Worm (Caenorhabditis elegans): ENCODE data around the gene T21B4.3.
"Not testable (repeated sequence)": the region's sequence is repeated elsewhere in the genome, so short reads cannot be mapped to it uniquely, and the experiment has no call there.

T21B4.3 gene

DNA sequence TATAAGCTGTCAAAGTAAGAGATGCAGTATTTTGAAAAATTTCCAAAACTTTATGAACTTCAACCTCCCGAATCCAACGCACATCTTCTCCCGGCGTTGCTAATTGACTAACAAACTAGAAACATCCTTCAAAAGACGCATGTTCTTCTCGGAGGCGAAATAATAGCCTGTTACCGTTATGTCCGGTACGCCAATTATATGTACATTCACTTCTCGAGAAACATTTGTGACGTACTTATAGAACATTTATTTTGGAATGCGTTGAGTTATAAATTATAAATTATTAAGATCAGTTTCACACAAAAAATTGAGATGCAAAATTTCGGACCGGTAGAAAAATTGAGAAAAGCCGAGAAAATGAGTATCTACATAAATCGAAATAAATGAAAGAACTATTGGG, at the start of gene T21B4.3:
Gene T21B4.3 (minus strand): TSS at position 101 of the 400 bp plus-strand sequence.
- TF ChIP-seq ham-2 (GFP tag; optimal IDR thresholded peaks at IDR 0.05) (no peak), unc-62 (GFP tag; optimal IDR thresholded peaks at IDR 0.05) (no peak), nhr-12 (tag; optimal IDR thresholded peaks at IDR 0.05) (no peak), elt-3 (tag; optimal IDR thresholded peaks at IDR 0.05) (no peak), sem-2 (GFP tag; optimal IDR thresholded peaks at IDR 0.05) (no peak), mab-5 (tag; optimal IDR thresholded peaks at IDR 0.05) (no peak), bed-3 (GFP tag; optimal IDR thresholded peaks at IDR 0.05) (no peak), unc-120 (tag; optimal IDR thresholded peaks at IDR 0.05; ENCODE audit: poor library complexity, severe bottlenecking) (no peak), flh-1 (GFP tag; optimal IDR thresholded peaks at IDR 0.05) (no peak), pha-4 (tag; optimal IDR thresholded peaks at IDR 0.05) (no peak), ceh-39 (tag; optimal IDR thresholded peaks at IDR 0.05) (no peak), ceh-83 (GFP tag; optimal IDR thresholded peaks at IDR 0.05) (no peak)

- no peak for TF ChIP-seq ztf-11 (tag; optimal IDR thresholded peaks at IDR 0.05)
- TF ChIP-seq cnd-1 (tag; optimal IDR thresholded peaks at IDR 0.05): no peak
- no peak for TF ChIP-seq tbx-8 (GFP tag; optimal IDR thresholded peaks at IDR 0.05)
- no peak for TF ChIP-seq bed-3 (GFP tag; optimal IDR thresholded peaks at IDR 0.05)
- no peak for TF ChIP-seq elt-1 (tag; optimal IDR thresholded peaks at IDR 0.05; ENCODE audit: borderline replicate concordance, insufficient read depth)
- TF ChIP-seq sem-2 (GFP tag; optimal IDR thresholded peaks at IDR 0.05): no peak
- no peak for TF ChIP-seq ces-1 (GFP tag; optimal IDR thresholded peaks at IDR 0.05)
- no peak for TF ChIP-seq unc-39 (tag; optimal IDR thresholded peaks at IDR 0.05)
- TF ChIP-seq ham-2 (GFP tag; optimal IDR thresholded peaks at IDR 0.05): no peak
Observed at ce11 chrII:12546413-12546812, 49.5 kb upstream of the T21B4.3 start, which contains the start of the genes F49C5.5 and F49C5.10. F49C5.5 (minus strand) TSS chrII:12546513. F49C5.10 (plus strand) TSS chrII:12546756.

DNA sequence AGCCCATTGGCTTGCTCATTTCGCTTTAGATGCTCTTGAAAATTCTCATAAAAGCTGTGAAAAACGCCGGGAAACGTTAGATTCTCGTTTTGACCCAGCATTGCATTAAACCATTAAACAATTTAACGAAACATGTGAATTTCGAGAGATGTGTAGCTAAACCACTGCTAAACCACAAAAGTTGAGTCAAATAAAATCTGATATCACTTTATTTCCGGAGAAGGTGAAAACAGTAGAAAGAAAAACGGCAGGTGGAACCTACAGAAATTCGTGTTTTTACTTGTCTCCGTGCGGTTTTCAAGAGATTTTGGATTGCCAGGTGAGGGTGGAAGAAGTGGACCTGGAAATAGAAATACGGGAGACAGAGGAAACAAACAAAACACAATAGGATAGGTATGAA, 47.7 kb upstream of the T21B4.3 start, which contains the start of gene F49C5.9:
Gene F49C5.9 (minus strand): TSS at position 101 of the 400 bp plus-strand sequence.
- TF ChIP-seq unc-62 (GFP tag; optimal IDR thresholded peaks at IDR 0.05): no peak

ce11 chrII:12542594-12542997, 45.7 kb upstream of the T21B4.3 start:
- TF ChIP-seq zip-8 (tag; optimal IDR thresholded peaks at IDR 0.05) (no peak), unc-39 (tag; optimal IDR thresholded peaks at IDR 0.05) (no peak), ceh-83 (GFP tag; optimal IDR thresholded peaks at IDR 0.05) (no peak)

DNA sequence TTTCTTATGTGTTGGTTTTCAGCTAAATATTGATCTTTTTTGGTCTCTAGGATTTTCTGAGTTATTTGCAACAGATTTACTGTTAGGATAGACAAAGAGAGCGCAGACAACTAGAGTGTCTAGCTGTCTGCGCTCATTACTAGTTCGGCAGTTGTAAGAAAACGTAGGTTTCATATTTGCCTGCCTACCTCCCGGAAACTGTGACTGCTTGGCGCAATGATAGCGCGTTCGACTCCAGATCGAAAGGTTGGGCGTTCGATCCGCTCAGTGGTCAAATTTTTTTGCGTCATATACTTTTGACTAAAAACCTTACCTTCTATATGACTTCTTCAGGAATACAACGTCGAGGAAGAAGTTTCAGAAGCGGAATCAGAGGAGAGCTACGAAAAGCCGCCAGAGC, 42.5 kb upstream of the T21B4.3 start:
- no peak for TF ChIP-seq nhr-76 (tag; optimal IDR thresholded peaks at IDR 0.05)
- TF ChIP-seq sptf-1 (tag; optimal IDR thresholded peaks at IDR 0.05): no peak
- no peak for TF ChIP-seq ceh-43 (GFP tag; optimal IDR thresholded peaks at IDR 0.05)
- TF ChIP-seq unc-62 (GFP tag; optimal IDR thresholded peaks at IDR 0.05): no peak
- no peak for TF ChIP-seq blmp-1 (tag; optimal IDR thresholded peaks at IDR 0.05)
- no peak for TF ChIP-seq lin-13 (tag; optimal IDR thresholded peaks at IDR 0.05)
- TF ChIP-seq elt-3 (tag; optimal IDR thresholded peaks at IDR 0.05): no peak

DNA sequence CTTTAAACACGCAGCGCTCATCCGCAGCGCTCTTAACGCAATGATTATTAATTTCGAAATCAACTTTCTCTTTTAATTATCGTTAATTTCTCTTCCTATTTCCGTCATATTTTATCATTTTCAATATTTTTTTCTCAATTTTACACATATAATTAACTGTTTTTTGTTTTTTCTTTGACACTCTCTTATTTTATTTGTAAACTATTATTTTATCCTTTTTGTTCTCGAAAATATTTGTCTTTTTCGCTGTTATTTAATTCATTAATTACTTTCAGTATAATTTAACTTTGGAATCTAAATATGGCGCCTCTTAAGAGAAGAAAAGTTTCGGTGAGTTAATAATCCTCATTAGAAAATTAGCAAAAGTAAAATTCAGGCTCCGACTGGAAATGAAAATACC, 39.3 kb upstream of the T21B4.3 start, which contains the start of gene F49C5.3:
Gene F49C5.3 (plus strand): TSS at position 301 of the 400 bp plus-strand sequence.
- not testable (repeated sequence) for TF ChIP-seq nhr-2, nhr-76, elt-3 (tag; optimal IDR thresholded peaks at IDR 0.05)

ce11 chrII:12535297-12535803, 38.5 kb upstream of the T21B4.3 start, which contains the start of gene nimk-1:
nimk-1 (plus strand) TSS chrII:12535753.
- TF ChIP-seq unc-62 (GFP tag; optimal IDR thresholded peaks at IDR 0.05): no peak
- no peak for TF ChIP-seq pha-4 (tag; optimal IDR thresholded peaks at IDR 0.05)
- no peak for TF ChIP-seq unc-120 (tag; optimal IDR thresholded peaks at IDR 0.05; ENCODE audit: poor library complexity, severe bottlenecking)
- no peak for TF ChIP-seq zip-8 (tag; optimal IDR thresholded peaks at IDR 0.05)
- TF ChIP-seq tbx-8 (GFP tag; optimal IDR thresholded peaks at IDR 0.05): no peak
- no peak for TF ChIP-seq nhr-28 (tag; optimal IDR thresholded peaks at IDR 0.05)
- TF ChIP-seq hlh-1 (tag; optimal IDR thresholded peaks at IDR 0.05): no peak
- no peak for TF ChIP-seq drap-1 (GFP tag; optimal IDR thresholded peaks at IDR 0.05)
- no peak for TF ChIP-seq snpc-4 (tag; optimal IDR thresholded peaks at IDR 0.05)
- TF ChIP-seq nhr-237 (tag; optimal IDR thresholded peaks at IDR 0.05): no peak
- no peak for TF ChIP-seq nhr-76 (tag; optimal IDR thresholded peaks at IDR 0.05)
- TF ChIP-seq cnd-1 (tag; optimal IDR thresholded peaks at IDR 0.05): no peak
- TF ChIP-seq mep-1 (tag; optimal IDR thresholded peaks at IDR 0.05): no peak
- no peak for TF ChIP-seq sptf-1 (tag; optimal IDR thresholded peaks at IDR 0.05)
- TF ChIP-seq sem-2 (GFP tag; optimal IDR thresholded peaks at IDR 0.05): no peak
- no peak for TF ChIP-seq ceh-83 (GFP tag; optimal IDR thresholded peaks at IDR 0.05)
- TF ChIP-seq lsy-2 (tag; optimal IDR thresholded peaks at IDR 0.05): no peak
- TF ChIP-seq elt-3 (tag; optimal IDR thresholded peaks at IDR 0.05): no peak
- TF ChIP-seq ham-2 (GFP tag; optimal IDR thresholded peaks at IDR 0.05): no peak
- TF ChIP-seq bed-3 (GFP tag; optimal IDR thresholded peaks at IDR 0.05): no peak
